Worm (Caenorhabditis elegans) whole organism, L4/young adult: Measurements from ENCODE around the gene idpp-3.

Source experiments
- W03F9.2 ChIP-seq: fragments of 150-350 bp; optimal IDR thresholded peaks from 2 replicates; lab custom pipeline; 2014; ENCODE audit warnings: missing biosample characterization, missing genetic modification characterization
- dao-5 ChIP-seq: sonication (generic microtip); optimal IDR thresholded peaks from 2 replicates; lab custom pipeline; 2016; ENCODE audit warnings: missing genotype, missing genetic modification characterization, moderate library complexity, missing compliant biosample characterization
- him-1 ChIP-seq: sonication (generic microtip); optimal IDR thresholded peaks from 2 replicates; lab custom pipeline; 2016; ENCODE audit warnings: missing genotype, missing genetic modification reagents, missing genetic modification characterization, missing compliant biosample characterization

ce11 chrX:15010941-15011340 lies 49.6 kb upstream of the idpp-3 start:
- no peak for TF ChIP-seq him-1
- TF ChIP-seq W03F9.2 (tag; lab: Kevin White, UChicago), result no peak
- TF ChIP-seq dao-5, result no peak
